Worm (Caenorhabditis elegans) whole organism, late embryonic: Measurements from ENCODE around the gene F26F2.3.

Experiments
- T23F11.4 ChIP-seq: fragments of 200-800 bp; sonication (Bioruptor generic); optimal IDR thresholded peaks from 2 replicates; lab custom pipeline; 2018; ENCODE audit warnings: mild to moderate bottlenecking, missing genetic modification characterization, missing compliant biosample characterization
- ahr-1 ChIP-seq: sonication (generic microtip); optimal IDR thresholded peaks from 2 replicates; lab custom pipeline; 2016; ENCODE audit warnings: missing genetic modification characterization, missing compliant biosample characterization
- lin-11 ChIP-seq: fragments of 200-800 bp; sonication (Bioruptor generic); optimal IDR thresholded peaks from 2 replicates; lab custom pipeline; 2018; ENCODE audit warnings: mild to moderate bottlenecking, missing genetic modification characterization, missing compliant biosample characterization
- nfya-1 ChIP-seq: sonication (generic microtip); optimal IDR thresholded peaks from 2 replicates; lab custom pipeline; 2017; ENCODE audit warnings: missing genetic modification characterization, mild to moderate bottlenecking, missing compliant biosample characterization, antibody characterized with exemption, moderate library complexity
- nhr-232 ChIP-seq: sonication (generic microtip); optimal IDR thresholded peaks from 2 replicates; lab custom pipeline; 2016; ENCODE audit warnings: missing genetic modification characterization, missing compliant biosample characterization
- pax-1 ChIP-seq: fragments of 150-350 bp; optimal IDR thresholded peaks from 2 replicates; lab custom pipeline; 2014; ENCODE audit warnings: missing biosample characterization, missing genetic modification characterization
- pha-4 ChIP-seq: fragments of 150-350 bp; optimal IDR thresholded peaks from 2 replicates; lab custom pipeline; 2018; ENCODE audit warnings: missing biosample characterization, missing genetic modification reagents, missing genetic modification characterization
- pqm-1 ChIP-seq: sonication (generic microtip); optimal IDR thresholded peaks from 2 replicates; lab custom pipeline; 2016; ENCODE audit warnings: missing genetic modification characterization, missing compliant biosample characterization
- tbx-2 ChIP-seq: sonication (generic microtip); optimal IDR thresholded peaks from 2 replicates; lab custom pipeline; 2016; ENCODE audit warnings: missing genetic modification characterization, missing compliant biosample characterization
- ttx-3 ChIP-seq: sonication (generic microtip); optimal IDR thresholded peaks from 2 replicates; lab custom pipeline; 2016; ENCODE audit warnings: missing genetic modification reagents, missing genetic modification characterization, missing compliant biosample characterization

DNA sequence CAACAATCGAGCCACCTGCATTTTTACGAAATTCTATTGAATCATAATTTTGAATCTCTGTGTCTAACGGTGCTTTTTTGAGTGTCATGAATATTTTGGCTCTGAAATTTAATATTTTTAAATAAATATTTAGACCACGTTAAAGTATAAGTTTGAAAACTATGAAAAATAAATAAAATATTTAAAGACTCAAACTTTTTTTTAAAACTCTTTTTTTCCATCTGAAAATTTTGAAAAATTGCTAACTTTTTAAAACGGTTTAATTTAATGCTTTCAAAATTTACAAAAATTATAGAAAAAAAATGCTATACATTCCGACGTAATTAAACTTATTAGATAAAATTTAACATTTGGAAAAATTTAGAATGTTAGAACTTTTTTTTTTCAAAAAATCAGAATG is 22.3 kb downstream of the F26F2.3 start, which contains the start of gene slc-36.3:
- TF ChIP-seq ahr-1 (no peak), tbx-2 (tag; lab: Kevin White, UChicago) (no peak), pqm-1 (tag; lab: Kevin White, UChicago) (no peak), lin-11 (tag; lab: Kevin White, UChicago) (no peak), ttx-3 (tag; lab: Kevin White, UChicago) (no peak), nhr-232 (tag; lab: Kevin White, UChicago) (no peak), T23F11.4 (GFP tag; lab: Kevin White, UChicago) (no peak), pax-1 (tag; lab: Kevin White, UChicago) (no peak), pha-4 (no peak), nfya-1 (tag; lab: Kevin White, UChicago) (no peak)
